Fruit fly (Drosophila melanogaster): ENCODE data around the gene CG13031.

DNA sequence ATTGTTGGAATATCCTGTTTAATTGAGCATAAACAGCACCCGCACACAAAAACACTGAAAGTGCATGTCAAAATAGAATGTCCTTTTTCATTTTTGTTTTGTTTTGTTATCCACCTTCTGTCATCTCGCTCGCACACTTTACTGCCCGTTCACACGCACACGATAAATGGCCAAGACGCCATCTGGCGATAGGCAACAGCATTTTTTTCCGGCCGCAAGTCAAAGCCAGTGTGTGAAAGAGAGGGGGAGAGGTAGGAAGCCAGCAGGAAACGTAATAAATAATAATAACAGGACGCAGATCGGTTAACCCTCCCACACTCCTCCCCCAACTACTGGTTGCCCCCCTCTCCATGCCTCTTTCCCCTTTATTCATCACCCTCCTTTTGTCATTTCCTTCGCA, 45.2 kb downstream of the CG13031 start:
- TF ChIP-seq Smox (GFP tag; optimal IDR thresholded peaks at IDR 0.05): no peak
- no peak for TF ChIP-seq CG8119 (GFP tag; IDR thresholded peaks at IDR 0.05)
- peak; percentile 32 for TF ChIP-seq Met (GFP tag; optimal IDR thresholded peaks at IDR 0.05)
- no peak for TF ChIP-seq CG16779 (tag; optimal IDR thresholded peaks at IDR 0.05)
- no peak for TF ChIP-seq Ets21C (GFP tag; optimal IDR thresholded peaks at IDR 0.05)
- TF ChIP-seq CG3032 (tag; optimal IDR thresholded peaks at IDR 0.05): no peak
- TF ChIP-seq Blimp-1 (GFP tag; optimal IDR thresholded peaks at IDR 0.05): no peak
- no peak for TF ChIP-seq Hr39 (GFP tag; optimal IDR thresholded peaks at IDR 0.05)
- peak; percentile 19 for TF ChIP-seq dsx (GFP tag; optimal IDR thresholded peaks at IDR 0.05; ENCODE audit: poor library complexity, severe bottlenecking)
